Fruit fly (Drosophila melanogaster) whole organism, adult: Measurements from ENCODE around the gene TBC1D5.
A peak's percentile ranks its signal among the peaks of the same experiment; 100 is the strongest.

Source experiments
- CG11617 ChIP-seq: fragments of 200-800 bp; sonication (Bioruptor generic); optimal IDR thresholded peaks from 2 replicates; lab custom pipeline; 2017; ENCODE audit warnings: mild to moderate bottlenecking, missing biosample characterization, missing genetic modification reagents, missing genetic modification characterization
- CG12768 ChIP-seq: fragments of 200-800 bp; sonication (Bioruptor generic); optimal IDR thresholded peaks from 2 replicates; lab custom pipeline; 2017; ENCODE audit warnings: missing biosample characterization, missing genetic modification characterization, mild to moderate bottlenecking, moderate library complexity, missing genetic modification reagents
- CG14711 ChIP-seq: fragments of 200-800 bp; sonication (Bioruptor generic); optimal IDR thresholded peaks from 2 replicates; lab custom pipeline; 2018; ENCODE audit warnings: missing biosample characterization, mild to moderate bottlenecking, missing genetic modification characterization, moderate library complexity
- CG1620 ChIP-seq: fragments of 200-800 bp; sonication (Bioruptor generic); optimal IDR thresholded peaks from 2 replicates; lab custom pipeline; 2016; ENCODE audit warnings: missing biosample characterization, missing genetic modification characterization
- CG33017 ChIP-seq: fragments of 200-800 bp; sonication (Bioruptor generic); optimal IDR thresholded peaks from 2 replicates; lab custom pipeline; 2018; ENCODE audit warnings: missing biosample characterization, mild to moderate bottlenecking, missing genetic modification characterization, moderate library complexity
- CG5204 ChIP-seq: fragments of 200-800 bp; sonication (Bioruptor generic); optimal IDR thresholded peaks from 2 replicates; lab custom pipeline; 2016; ENCODE audit warnings: missing biosample characterization, missing genetic modification characterization
- CG7045 ChIP-seq: fragments of 200-800 bp; sonication (Bioruptor generic); optimal IDR thresholded peaks from 2 replicates; lab custom pipeline; 2017; ENCODE audit warnings: missing biosample characterization, mild to moderate bottlenecking, missing genetic modification characterization
- CG7101 ChIP-seq: fragments of 200-800 bp; sonication (Bioruptor generic); optimal IDR thresholded peaks from 2 replicates; lab custom pipeline; 2018; ENCODE audit warnings: missing biosample characterization, mild to moderate bottlenecking, missing genetic modification characterization, moderate library complexity
- Crg-1 ChIP-seq: fragments of 200-800 bp; sonication (Bioruptor generic); optimal IDR thresholded peaks from 2 replicates; lab custom pipeline; 2016; ENCODE audit warnings: missing biosample characterization, missing genetic modification characterization
- Hr96 ChIP-seq: fragments of 200-800 bp; sonication (Bioruptor generic); optimal IDR thresholded peaks from 2 replicates; lab custom pipeline; 2016; ENCODE audit warnings: missing biosample characterization, missing genetic modification characterization
- Mnt ChIP-seq: fragments of 200-800 bp; sonication (Bioruptor generic); optimal IDR thresholded peaks from 2 replicates; lab custom pipeline; 2016; ENCODE audit warnings: missing biosample characterization, mild to moderate bottlenecking, missing genetic modification characterization
- bab1 ChIP-seq: fragments of 200-800 bp; sonication (Bioruptor generic); optimal IDR thresholded peaks from 3 replicates; lab custom pipeline; 2019; ENCODE audit warnings: missing biosample characterization, mild to moderate bottlenecking, missing genetic modification characterization, moderate library complexity
- cic ChIP-seq: fragments of 200-800 bp; sonication (Bioruptor generic); optimal IDR thresholded peaks from 2 replicates; lab custom pipeline; 2017; ENCODE audit warnings: missing biosample characterization, mild to moderate bottlenecking, missing genetic modification characterization, moderate library complexity
- cnc ChIP-seq, 2 experiments: fragments of >200 bp; optimal IDR thresholded peaks; 2 replicates each; lab custom pipeline; 2017
- kay ChIP-seq: fragments of 200-800 bp; sonication (Bioruptor generic); peaks from one replicate; lab custom pipeline; 2016; ENCODE audit warnings: missing biosample characterization, missing genetic modification characterization, borderline replicate concordance
- ovo ChIP-seq: fragments of 200-800 bp; sonication (Bioruptor generic); optimal IDR thresholded peaks from 2 replicates; lab custom pipeline; 2016; ENCODE audit warnings: missing biosample characterization, missing genetic modification characterization
- pad ChIP-seq: fragments of 200-800 bp; sonication (Bioruptor generic); optimal IDR thresholded peaks from 3 replicates; lab custom pipeline; 2017; ENCODE audit warnings: missing biosample characterization, missing genetic modification characterization, mild to moderate bottlenecking, moderate library complexity, missing genetic modification reagents
- tj ChIP-seq: fragments of 200-800 bp; sonication (Bioruptor generic); optimal IDR thresholded peaks from 3 replicates; lab custom pipeline; 2017; ENCODE audit warnings: missing biosample characterization, mild to moderate bottlenecking, missing genetic modification characterization, moderate library complexity
- toe ChIP-seq: fragments of 200-800 bp; sonication (Bioruptor generic); optimal IDR thresholded peaks from 2 replicates; lab custom pipeline; 2016; ENCODE audit warnings: missing biosample characterization, missing genetic modification characterization

TBC1D5 gene

dm6 chr3R:13270648-13271047 lies 1.2 kb downstream of the TBC1D5 start:
- TF ChIP-seq bab1 (GFP tag; lab: Kevin White, UChicago) (no peak), Hr96 (GFP tag; lab: Kevin White, UChicago) (no peak), CG11617 (GFP tag; lab: Kevin White, UChicago) (no peak), CG1620 (GFP tag; lab: Kevin White, UChicago) (no peak), pad (GFP tag; lab: Kevin White, UChicago) (no peak), CG5204 (GFP tag; lab: Kevin White, UChicago) (no peak)

- TF ChIP-seq cic (GFP tag; lab: Kevin White, UChicago) (no peak), CG7101 (peak; percentile 58), CG14711 (peak; percentile 96), CG11617 (GFP tag; lab: Kevin White, UChicago) (peak; percentile 42), CG5204 (GFP tag; lab: Kevin White, UChicago) (peak; percentile 66), toe (peak; percentile 76), kay (GFP tag; lab: Kevin White, UChicago) (no peak), bab1 (GFP tag; lab: Kevin White, UChicago) (peak; percentile 49), ovo (GFP tag; lab: Kevin White, UChicago) (no peak), CG1620 (GFP tag; lab: Kevin White, UChicago) (no peak), Mnt (GFP tag; lab: Kevin White, UChicago) (peak; percentile 51), CG7045 (GFP tag; lab: Kevin White, UChicago) (peak; percentile 19), Crg-1 (no peak), Hr96 (GFP tag; lab: Kevin White, UChicago) (peak; percentile 38), CG33017 (peak; percentile 45), cnc (optimal IDR thresholded peaks at IDR 0.05; lab: Kevin White, UChicago) (no peak), tj (GFP tag; lab: Kevin White, UChicago) (peak; percentile 14), pad (GFP tag; lab: Kevin White, UChicago) (peak; percentile 21)
Measured at dm6 chr3R:13264061-13264661, 7.7 kb downstream of the TBC1D5 start, which contains the start of gene Ravus. TSS of gene Ravus (minus strand) at chr3R:13264061.

dm6 chr3R:13261706-13262105 lies 10.1 kb downstream of the TBC1D5 start:
- TF ChIP-seq ovo (GFP tag; lab: Kevin White, UChicago) (no peak), tj (GFP tag; lab: Kevin White, UChicago) (no peak), Crg-1 (no peak), CG12768 (GFP tag; lab: Kevin White, UChicago) (no peak), pad (GFP tag; lab: Kevin White, UChicago) (no peak), bab1 (GFP tag; lab: Kevin White, UChicago) (no peak)

- TF ChIP-seq CG5204 (GFP tag; lab: Kevin White, UChicago) = peak; percentile 6
- peak; percentile 28 for TF ChIP-seq bab1 (GFP tag; lab: Kevin White, UChicago)
- TF ChIP-seq Mnt (GFP tag; lab: Kevin White, UChicago) = peak; percentile 27
- TF ChIP-seq cnc (optimal IDR thresholded peaks at IDR 0.05; lab: Kevin White, UChicago) = no peak
- no peak for TF ChIP-seq toe
- peak; percentile 94 for TF ChIP-seq CG14711
- peak; percentile 49 for TF ChIP-seq CG12768 (GFP tag; lab: Kevin White, UChicago)
Measured at dm6 chr3R:13260114-13260673, 11.6 kb downstream of the TBC1D5 start, which contains the start of gene CG11686. TSS of gene CG11686 (plus strand) at chr3R:13260356.

- TF ChIP-seq ovo (GFP tag; lab: Kevin White, UChicago) (no peak), CG12768 (GFP tag; lab: Kevin White, UChicago) (peak; percentile 22), kay (GFP tag; lab: Kevin White, UChicago) (peak; percentile 80), Mnt (GFP tag; lab: Kevin White, UChicago) (no peak)
Measured at dm6 chr3R:13258696-13259567, 12.9 kb downstream of the TBC1D5 start, which contains the start of gene Ace. TSS of gene Ace (minus strand) at chr3R:13259517.

- no peak for TF ChIP-seq Mnt (GFP tag; lab: Kevin White, UChicago)
- no peak for TF ChIP-seq CG1620 (GFP tag; lab: Kevin White, UChicago)
- no peak for TF ChIP-seq bab1 (GFP tag; lab: Kevin White, UChicago)
- TF ChIP-seq CG5204 (GFP tag; lab: Kevin White, UChicago) = no peak
- no peak for TF ChIP-seq tj (GFP tag; lab: Kevin White, UChicago)
- TF ChIP-seq pad (GFP tag; lab: Kevin White, UChicago) = no peak
- TF ChIP-seq cic (GFP tag; lab: Kevin White, UChicago) = no peak
- no peak for TF ChIP-seq toe
- TF ChIP-seq Crg-1 = no peak
- no peak for TF ChIP-seq CG14711
- TF ChIP-seq CG7101 = no peak
Measured at dm6 chr3R:13257110-13257509, 14.7 kb downstream of the TBC1D5 start.
